Fruit fly (Drosophila melanogaster) S2 (cell line): ENCODE results near the gene CG5151.

Experiments used
- CG8478 ChIP-seq: fragments of >200 bp; optimal IDR thresholded peaks from 2 replicates; lab custom pipeline; 2018
- CTCF ChIP-seq, 2 experiments: fragments of >200 bp; optimal IDR thresholded peaks; 2 replicates each; lab custom pipeline; 2018

DNA sequence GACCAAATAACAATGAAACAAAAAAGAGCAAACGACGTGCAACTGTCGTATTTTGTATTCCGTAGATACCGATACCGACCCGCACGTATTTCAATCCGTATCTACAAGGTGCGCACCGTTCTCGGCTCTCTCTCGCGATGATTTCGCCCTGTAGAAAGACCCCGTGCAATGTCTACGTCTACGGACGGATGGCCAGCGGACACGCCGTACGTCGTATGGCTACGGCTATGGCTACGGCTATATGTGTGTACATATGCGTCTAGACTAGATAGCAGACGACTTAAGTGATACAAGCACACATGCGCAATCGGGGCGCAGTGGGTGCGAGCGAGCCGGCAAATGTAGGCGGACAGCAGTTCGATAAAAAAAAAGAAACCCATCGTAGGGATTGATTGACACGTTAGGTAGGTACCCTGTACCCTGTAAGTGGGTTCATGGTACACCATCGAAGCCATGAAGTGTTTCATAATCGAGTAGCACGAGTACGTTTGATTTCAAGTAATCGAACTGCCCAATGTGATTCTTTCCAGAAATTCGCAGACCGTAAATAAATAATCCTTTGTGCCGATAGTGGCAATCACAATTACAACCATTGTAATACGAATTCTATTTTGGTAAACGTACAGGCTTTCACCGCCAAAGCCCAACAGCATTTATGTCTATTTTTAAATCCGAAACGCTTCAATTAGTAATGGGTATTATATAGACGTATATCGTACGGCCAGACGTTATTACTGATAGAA lies 14.9 kb downstream of the CG5151 start:
- TF ChIP-seq CG8478 (no peak), CTCF (optimal IDR thresholded peaks at IDR 0.05; lab: Kevin White, UChicago) (no peak)
